Worm (Caenorhabditis elegans) whole organism, late embryonic: ENCODE results near the gene Y51A2B.4.

Experiments used
- ceh-14 ChIP-seq: sonication (generic microtip); optimal IDR thresholded peaks from 2 replicates; lab custom pipeline; 2016; ENCODE audit warnings: missing genotype, missing genetic modification characterization, missing compliant biosample characterization
- pha-4 ChIP-seq: fragments of 150-350 bp; optimal IDR thresholded peaks from 2 replicates; lab custom pipeline; 2018; ENCODE audit warnings: missing biosample characterization, missing genetic modification reagents, missing genetic modification characterization

ce11 chrV:18355742-18356141 is 33.2 kb downstream of the Y51A2B.4 start, which contains the start of gene C08E8.2:
- TF ChIP-seq ceh-14 (no peak), pha-4 (tag; lab: Kevin White, UChicago) (no peak)
